Worm (Caenorhabditis elegans) whole organism, L4 larva: ENCODE data around the gene wapl-1.

ENCODE experiments used
- D1046.2 ChIP-seq: fragments of 200-800 bp; sonication (Bioruptor generic); IDR thresholded peaks from 2 replicates; pipeline ENCODE4 v1.3.6; 2022; ENCODE audit warnings: missing genetic modification characterization, missing compliant biosample characterization
- F10B5.3 ChIP-seq: sonication (generic microtip); optimal IDR thresholded peaks from 2 replicates; lab custom pipeline; 2016; ENCODE audit warnings: mild to moderate bottlenecking, missing genetic modification characterization, missing compliant biosample characterization
- F37D6.2 ChIP-seq: sonication (generic microtip); optimal IDR thresholded peaks from 2 replicates; lab custom pipeline; 2016; ENCODE audit warnings: mild to moderate bottlenecking, missing genetic modification characterization, missing compliant biosample characterization
- R02D3.7 ChIP-seq: fragments of 150-350 bp; sonication (generic microtip); optimal IDR thresholded peaks from 3 replicates; lab custom pipeline; 2014; ENCODE audit warnings: missing biosample characterization, missing genetic modification characterization
- Y75B8A.6 ChIP-seq: fragments of 200-800 bp; sonication (Bioruptor generic); IDR thresholded peaks from 2 replicates; pipeline ENCODE4 v1.3.6; 2022; ENCODE audit warnings: missing genetic modification reagents, missing genetic modification characterization, missing compliant biosample characterization
- ZK337.2 ChIP-seq: fragments of 200-800 bp; sonication (Bioruptor generic); IDR thresholded peaks from 2 replicates; pipeline ENCODE4 v1.3.6; 2022; ENCODE audit warnings: missing genetic modification reagents, missing genetic modification characterization, missing compliant biosample characterization
- ama-1 ChIP-seq: fragments of 150-350 bp; optimal IDR thresholded peaks from 2 replicates; lab custom pipeline; 2014; ENCODE audit warnings: inconsistent platforms, mixed read lengths
- arid-1 ChIP-seq: fragments of 200-800 bp; sonication (Bioruptor generic); conservative IDR thresholded peaks from 2 replicates; pipeline ENCODE4 v1.3.6; 2022; ENCODE audit warnings: missing genetic modification reagents, missing genetic modification characterization, missing compliant biosample characterization
- attf-4 ChIP-seq: sonication (generic microtip); optimal IDR thresholded peaks from 3 replicates; lab custom pipeline; 2017; ENCODE audit warnings: missing biosample characterization, missing genetic modification characterization
- ceh-28 ChIP-seq: fragments of 150-350 bp; optimal IDR thresholded peaks from 2 replicates; lab custom pipeline; 2014; ENCODE audit warnings: missing biosample characterization, missing genetic modification reagents, missing genetic modification characterization
- ceh-44 ChIP-seq: fragments of 200-800 bp; sonication (Bioruptor generic); IDR thresholded peaks from 2 replicates; pipeline ENCODE4 v1.3.6; 2022; ENCODE audit warnings: missing genetic modification reagents, missing genetic modification characterization, missing compliant biosample characterization
- ceh-62 ChIP-seq: sonication (generic microtip); optimal IDR thresholded peaks from 2 replicates; lab custom pipeline; 2017; ENCODE audit warnings: missing biosample characterization, missing genetic modification characterization
- daf-12 ChIP-seq: fragments of 150-350 bp; optimal IDR thresholded peaks from 2 replicates; lab custom pipeline; 2014; ENCODE audit warnings: missing biosample characterization, missing genetic modification reagents, missing genetic modification characterization
- daf-16 ChIP-seq, 3 experiments: sonication (generic microtip); optimal IDR thresholded peaks; 2 replicates each; lab custom pipeline; 2016 to 2017; ENCODE audit warnings: missing genetic modification characterization in 3 of 3, missing genetic modification reagents in 3 of 3, mild to moderate bottlenecking in 2 of 3, missing compliant biosample characterization in 2 of 3, missing biosample characterization in 1 of 3, moderate library complexity in 1 of 3
- egl-27 ChIP-seq: sonication (generic microtip); optimal IDR thresholded peaks from 3 replicates; lab custom pipeline; 2017; ENCODE audit warnings: missing biosample characterization, missing genetic modification reagents, missing genetic modification characterization
- egl-43 ChIP-seq: fragments of 200-800 bp; sonication (Bioruptor generic); IDR thresholded peaks from 2 replicates; pipeline ENCODE4 v1.3.6; 2022; ENCODE audit warnings: missing genetic modification reagents, missing genetic modification characterization, missing compliant biosample characterization
- fkh-10 ChIP-seq: fragments of 150-350 bp; optimal IDR thresholded peaks from 2 replicates; lab custom pipeline; 2014; ENCODE audit warnings: missing biosample characterization, missing genetic modification reagents, missing genetic modification characterization
- fos-1 ChIP-seq: fragments of 150-350 bp; optimal IDR thresholded peaks from 2 replicates; lab custom pipeline; 2014; ENCODE audit warnings: missing biosample characterization, missing genetic modification characterization
- lin-1 ChIP-seq: fragments of 200-800 bp; sonication (Bioruptor generic); IDR thresholded peaks from 2 replicates; pipeline ENCODE4 v1.3.6; 2022; ENCODE audit warnings: missing genetic modification reagents, missing genetic modification characterization, missing compliant biosample characterization
- lin-39 ChIP-seq: fragments of 150-350 bp; optimal IDR thresholded peaks from 2 replicates; lab custom pipeline; 2014; ENCODE audit warnings: missing biosample characterization, missing genetic modification reagents, missing genetic modification characterization
- madf-9 ChIP-seq: fragments of 200-800 bp; sonication (Bioruptor generic); conservative IDR thresholded peaks from 2 replicates; pipeline ENCODE4 v1.3.6; 2022; ENCODE audit warnings: missing genetic modification reagents, missing genetic modification characterization, missing compliant biosample characterization
- mdl-1 ChIP-seq, 2 experiments: fragments of 150-350 bp in 1 of 2; sonication (generic microtip) in 1 of 2; optimal IDR thresholded peaks; 2 replicates each; lab custom pipeline; 2014 to 2017; ENCODE audit warnings: missing biosample characterization in 2 of 2, missing genetic modification characterization in 2 of 2
- mdt-29 ChIP-seq: fragments of 200-800 bp; sonication (Bioruptor generic); IDR thresholded peaks from 2 replicates; pipeline ENCODE4 v1.3.6; 2022; ENCODE audit warnings: missing genetic modification reagents, missing genetic modification characterization, missing compliant biosample characterization
- nhr-102 ChIP-seq: sonication (generic microtip); optimal IDR thresholded peaks from 2 replicates; lab custom pipeline; 2016; ENCODE audit warnings: mild to moderate bottlenecking, missing genetic modification characterization, moderate library complexity, missing compliant biosample characterization
- nhr-25 ChIP-seq: sonication (generic microtip); optimal IDR thresholded peaks from 2 replicates; lab custom pipeline; 2017; ENCODE audit warnings: missing genetic modification characterization, mild to moderate bottlenecking, missing compliant biosample characterization, antibody characterized with exemption, moderate library complexity, borderline replicate concordance; ENCODE audit not compliant: insufficient read depth
- nhr-76 ChIP-seq: fragments of 150-350 bp; optimal IDR thresholded peaks from 2 replicates; lab custom pipeline; 2014; ENCODE audit warnings: missing biosample characterization, missing genetic modification characterization
- pqm-1 ChIP-seq: sonication (generic microtip); optimal IDR thresholded peaks from 2 replicates; lab custom pipeline; 2017; ENCODE audit warnings: missing biosample characterization, missing genetic modification characterization
- set-16 ChIP-seq: fragments of 200-800 bp; sonication (Bioruptor generic); IDR thresholded peaks from 2 replicates; pipeline ENCODE4 v1.3.6; 2022; ENCODE audit warnings: missing genetic modification reagents, missing genetic modification characterization, missing compliant biosample characterization
- spr-3 ChIP-seq: fragments of 200-800 bp; sonication (Bioruptor generic); optimal IDR thresholded peaks from 2 replicates; lab custom pipeline; 2018; ENCODE audit warnings: mild to moderate bottlenecking, missing genetic modification characterization, missing compliant biosample characterization
- tra-1 ChIP-seq: fragments of 200-800 bp; sonication (Bioruptor generic); IDR thresholded peaks from 2 replicates; pipeline ENCODE4 v1.3.6; 2022; ENCODE audit warnings: missing genetic modification reagents, missing genetic modification characterization, missing compliant biosample characterization
- unc-62 ChIP-seq, 3 experiments: fragments of 150-350 bp in 1 of 3; sonication (generic microtip); optimal IDR thresholded peaks in 2 of 3; peaks in 1 of 3; 1 replicate in 1 of 3; 2 replicates in 2 of 3; lab custom pipeline; 2014 to 2017; ENCODE audit warnings: missing biosample characterization in 3 of 3, missing genetic modification characterization in 3 of 3, missing genetic modification reagents in 3 of 3, missing genotype in 1 of 3
- zfp-3 ChIP-seq: fragments of 200-800 bp; sonication (Bioruptor generic); conservative IDR thresholded peaks from 2 replicates; pipeline ENCODE4 v1.3.6; 2022; ENCODE audit warnings: missing genetic modification reagents, missing genetic modification characterization, missing compliant biosample characterization

The wapl-1 gene

ce11 chrIV:4434441-4435084 lies 11.0 kb downstream of the wapl-1 start, which contains the start of the genes R08C7.8 and R08C7.4:
R08C7.8 (minus strand) TSS chrIV:4434541.
R08C7.4 (plus strand) TSS chrIV:4435034.
- no peak for TF ChIP-seq lin-1 (GFP tag; lab: Robert Waterston, UW)
- no peak for TF ChIP-seq egl-27 (tag; lab: Kevin White, UChicago)
- TF ChIP-seq daf-12 (tag; lab: Kevin White, UChicago), result no peak
- TF ChIP-seq ceh-28 (tag; lab: Kevin White, UChicago), result no peak
- no peak for TF ChIP-seq Y75B8A.6 (GFP tag; lab: Robert Waterston, UW)
- no peak for TF ChIP-seq nhr-25
- TF ChIP-seq madf-9, result no peak
- TF ChIP-seq nhr-102, result no peak
- no peak for TF ChIP-seq lin-39
- no peak for TF ChIP-seq set-16 (GFP tag; lab: Robert Waterston, UW)
- no peak for TF ChIP-seq F37D6.2 (tag; lab: Kevin White, UChicago)
- TF ChIP-seq arid-1, result no peak
- no peak for TF ChIP-seq ama-1 (lab: Kevin White, UChicago)
- no peak for TF ChIP-seq daf-16 (GFP tag; optimal IDR thresholded peaks at IDR 0.05; lab: Kevin White, UChicago)
- TF ChIP-seq daf-16 (tag; optimal IDR thresholded peaks at IDR 0.05; lab: Kevin White, UChicago), result no peak
- no peak for TF ChIP-seq attf-4 (tag; lab: Kevin White, UChicago)
- TF ChIP-seq mdt-29 (GFP tag; lab: Robert Waterston, UW), result no peak

- TF ChIP-seq D1046.2 (GFP tag; lab: Robert Waterston, UW) (no peak), ceh-28 (tag; lab: Kevin White, UChicago) (no peak), mdl-1 (tag; optimal IDR thresholded peaks at IDR 0.05; lab: Kevin White, UChicago) (no peak), ama-1 (lab: Kevin White, UChicago) (no peak), spr-3 (GFP tag; lab: Kevin White, UChicago) (no peak), F10B5.3 (tag; lab: Kevin White, UChicago) (no peak), fos-1 (tag; lab: Kevin White, UChicago) (no peak), tra-1 (GFP tag; lab: Robert Waterston, UW) (no peak), nhr-76 (no peak)
Measured at ce11 chrIV:4429901-4430300, 15.6 kb downstream of the wapl-1 start, which contains the start of the genes str-185 and R08C7.5. str-185 (minus strand) TSS chrIV:4430001. R08C7.5 (plus strand) TSS chrIV:4430229.

ce11 chrIV:4423885-4424284 lies 21.7 kb downstream of the wapl-1 start:
- TF ChIP-seq ZK337.2 (GFP tag; lab: Robert Waterston, UW) (no peak), daf-16 (GFP tag; optimal IDR thresholded peaks at IDR 0.05; lab: Kevin White, UChicago) (no peak), daf-16 (tag; optimal IDR thresholded peaks at IDR 0.05; lab: Kevin White, UChicago) (no peak), ceh-62 (tag; lab: Kevin White, UChicago) (no peak), unc-62 (GFP tag; optimal IDR thresholded peaks at IDR 0.05 in 1 of 2; lab: Kevin White, UChicago) (peak in 1 of 2 experiments; percentile 55), unc-62 (tag; optimal IDR thresholded peaks at IDR 0.05; lab: Kevin White, UChicago) (no peak)

ce11 chrIV:4423026-4423425 lies 22.5 kb downstream of the wapl-1 start:
- TF ChIP-seq unc-62 (GFP tag; optimal IDR thresholded peaks at IDR 0.05 in 1 of 2; lab: Kevin White, UChicago) (peak in 1 of 2 experiments; percentile 95), unc-62 (tag; optimal IDR thresholded peaks at IDR 0.05; lab: Kevin White, UChicago) (no peak), egl-43 (no peak), egl-27 (tag; lab: Kevin White, UChicago) (no peak), R02D3.7 (tag; lab: Kevin White, UChicago) (no peak)

ce11 chrIV:4422029-4422428 lies 23.5 kb downstream of the wapl-1 start, which contains the start of gene clec-175:
clec-175 (plus strand) TSS chrIV:4422329.
- no peak for TF ChIP-seq egl-27 (tag; lab: Kevin White, UChicago)
- no peak for TF ChIP-seq zfp-3 (GFP tag; lab: Robert Waterston, UW)
- no peak for TF ChIP-seq fkh-10 (GFP tag; lab: Kevin White, UChicago)
- no peak for TF ChIP-seq pqm-1 (tag; lab: Kevin White, UChicago)
- no peak for TF ChIP-seq egl-43
- no peak for TF ChIP-seq madf-9
- TF ChIP-seq ceh-44, result no peak
